Worm (Caenorhabditis elegans) whole organism, L1 larva: ENCODE measurements around the gene ifb-1.

ENCODE experiments used
- lin-39 ChIP-seq: fragments of 150-350 bp; optimal IDR thresholded peaks from 2 replicates; lab custom pipeline; 2014; ENCODE audit warnings: missing biosample characterization, missing genetic modification reagents, missing genetic modification characterization
- lsy-2 ChIP-seq, 2 experiments: fragments of 150-350 bp; optimal IDR thresholded peaks; 2 replicates each; lab custom pipeline; 2014; ENCODE audit warnings: missing biosample characterization in 2 of 2, missing genetic modification characterization in 2 of 2
- nhr-237 ChIP-seq: fragments of 150-350 bp; optimal IDR thresholded peaks from 2 replicates; lab custom pipeline; 2014; ENCODE audit warnings: missing biosample characterization, missing genetic modification characterization

DNA sequence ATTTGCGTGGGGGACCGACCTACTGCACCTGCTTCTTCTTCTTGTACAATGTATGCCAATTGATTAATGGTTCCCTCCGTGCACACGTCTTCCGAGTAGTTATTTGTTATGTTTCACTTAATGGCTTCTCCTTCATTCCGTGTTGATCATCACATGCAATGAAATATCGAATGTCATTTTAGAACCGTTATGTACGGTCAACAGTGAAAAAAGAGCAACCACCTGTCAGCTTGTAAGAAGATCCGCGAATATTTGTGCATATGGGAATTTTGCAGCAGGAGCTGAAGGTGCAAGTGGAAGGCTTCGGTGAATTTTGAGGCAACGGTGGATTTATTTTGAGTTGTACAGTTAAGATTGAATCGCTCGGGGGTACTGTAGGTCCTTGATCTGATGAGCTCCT lies 28.8 kb upstream of the ifb-1 start:
- TF ChIP-seq lin-39 (tag; lab: Kevin White, UChicago) (no peak), nhr-237 (tag; lab: Kevin White, UChicago) (no peak), lsy-2 (tag; optimal IDR thresholded peaks at IDR 0.05; lab: Kevin White, UChicago) (no peak)
